Fruit fly (Drosophila melanogaster): ENCODE results near the gene atk.

Gene atk

dm6 chr3L:20452813-20453682, 11.6 kb downstream of the atk start, which contains the start of gene CG5199:
CG5199 (minus strand) TSS chr3L:20452864.
- no peak for TF ChIP-seq wek (GFP tag; optimal IDR thresholded peaks at IDR 0.05)
- TF ChIP-seq h (optimal IDR thresholded peaks at IDR 0.05): no peak
- TF ChIP-seq Nf-YC (tag; optimal IDR thresholded peaks at IDR 0.05): peak; percentile 75
- TF ChIP-seq CG17912 (GFP tag; optimal IDR thresholded peaks at IDR 0.05): no peak
- TF ChIP-seq CG10462 (GFP tag; optimal IDR thresholded peaks at IDR 0.05): peak; percentile 38
- TF ChIP-seq crol (GFP tag; IDR thresholded peaks at IDR 0.05): no peak; the same call in 1 of the 2 replicates
- TF ChIP-seq zen (tag; optimal IDR thresholded peaks at IDR 0.05): peak; percentile 60
- TF ChIP-seq sr (GFP tag; IDR thresholded peaks at IDR 0.05): no peak
- peak; percentile 35; the same call in 1 of the 2 replicates for TF ChIP-seq klu (GFP tag; IDR thresholded peaks at IDR 0.05)
- TF ChIP-seq crc (GFP tag; optimal IDR thresholded peaks at IDR 0.05): no peak
- TF ChIP-seq Scr (GFP tag; IDR thresholded peaks at IDR 0.05; ENCODE audit: partially characterized antibody): peak; percentile 89
- peak; percentile 75 for TF ChIP-seq CG6791 (GFP tag; IDR thresholded peaks at IDR 0.05; ENCODE audit: partially characterized antibody)
- TF ChIP-seq pros (GFP tag; optimal IDR thresholded peaks at IDR 0.05): no peak
- TF ChIP-seq fd102C (GFP tag; optimal IDR thresholded peaks at IDR 0.05): no peak
- peak; percentile 68; the same call in 2 of the 3 replicates for TF ChIP-seq Mrtf (GFP tag; IDR thresholded peaks at IDR 0.05)
- no peak for TF ChIP-seq usp (GFP tag; optimal IDR thresholded peaks at IDR 0.05)
- TF ChIP-seq Dfd (GFP tag; optimal IDR thresholded peaks at IDR 0.05): no peak
- TF ChIP-seq CG15011 (GFP tag; optimal IDR thresholded peaks at IDR 0.05): no peak
- TF ChIP-seq CG13424 (tag; optimal IDR thresholded peaks at IDR 0.05): peak; percentile 76
- no peak for TF ChIP-seq Trl (optimal IDR thresholded peaks at IDR 0.05)
- peak; percentile 10 for TF ChIP-seq Trl (GFP tag; optimal IDR thresholded peaks at IDR 0.05)
- TF ChIP-seq CG17385 (GFP tag; optimal IDR thresholded peaks at IDR 0.05): peak; percentile 36
- peak; percentile 60 for TF ChIP-seq CG14667 (GFP tag; IDR thresholded peaks at IDR 0.05)
- TF ChIP-seq Oli (tag; optimal IDR thresholded peaks at IDR 0.05): peak; percentile 56
- TF ChIP-seq CG4328 (GFP tag; optimal IDR thresholded peaks at IDR 0.05): peak; percentile 54
- TF ChIP-seq HmgD (GFP tag; optimal IDR thresholded peaks at IDR 0.05): no peak
- no peak for TF ChIP-seq vfl (GFP tag; optimal IDR thresholded peaks at IDR 0.05)
- TF ChIP-seq Asciz (GFP tag; optimal IDR thresholded peaks at IDR 0.05): no peak
- peak; percentile 70 for TF ChIP-seq pnt (GFP tag; optimal IDR thresholded peaks at IDR 0.05)
- TF ChIP-seq p53 (GFP tag; optimal IDR thresholded peaks at IDR 0.05): no peak
- TF ChIP-seq CG18599 (GFP tag; optimal IDR thresholded peaks at IDR 0.05): peak; percentile 69
- TF ChIP-seq Gug (GFP tag; IDR thresholded peaks at IDR 0.05): peak; percentile 61; the same call in 3 of the 4 replicates
- no peak for TF ChIP-seq CG8765 (GFP tag; IDR thresholded peaks at IDR 0.05)
- TF ChIP-seq Max (GFP tag; optimal IDR thresholded peaks at IDR 0.05): peak; percentile 45
- TF ChIP-seq D19A (tag; optimal IDR thresholded peaks at IDR 0.05): peak; percentile 49
- peak; percentile 80 for TF ChIP-seq Ptx1 (GFP tag; IDR thresholded peaks at IDR 0.05)
- TF ChIP-seq CTCF (GFP tag; optimal IDR thresholded peaks at IDR 0.05): no peak
- TF ChIP-seq ac (GFP tag; optimal IDR thresholded peaks at IDR 0.05): no peak
- TF ChIP-seq sqz (GFP tag; optimal IDR thresholded peaks at IDR 0.05): no peak
- peak; percentile 89 for TF ChIP-seq Sry-δ (GFP tag; optimal IDR thresholded peaks at IDR 0.05)
- no peak for TF ChIP-seq gcm2 (GFP tag; optimal IDR thresholded peaks at IDR 0.05)
- TF ChIP-seq CG1233 (GFP tag; optimal IDR thresholded peaks at IDR 0.05): peak; percentile 55
- TF ChIP-seq zen2 (GFP tag; IDR thresholded peaks at IDR 0.05; ENCODE audit: partially characterized antibody): peak; percentile 52; the same call in 1 of the 3 replicates
- no peak for TF ChIP-seq CG11723 (GFP tag; optimal IDR thresholded peaks at IDR 0.05)
- peak; percentile 89 for TF ChIP-seq CG16813 (GFP tag; IDR thresholded peaks at IDR 0.05; ENCODE audit: partially characterized antibody)
- peak; percentile 75 for TF ChIP-seq Hmr (GFP tag; optimal IDR thresholded peaks at IDR 0.05)
- no peak for TF ChIP-seq tx (GFP tag; optimal IDR thresholded peaks at IDR 0.05)
- peak; percentile 75 for TF ChIP-seq CG7556 (GFP tag; optimal IDR thresholded peaks at IDR 0.05)
- no peak for TF ChIP-seq ash1 (GFP tag; optimal IDR thresholded peaks at IDR 0.05)
- no peak for TF ChIP-seq peb (GFP tag; IDR thresholded peaks at IDR 0.05)
